Worm (Caenorhabditis elegans) whole organism, L1 larva: ENCODE results near the gene elo-8.
A peak's percentile ranks its signal among the peaks of the same experiment; 100 is the strongest.
"Not testable (repeated sequence)": the region's sequence is repeated elsewhere in the genome, so short reads cannot be mapped to it uniquely, and the experiment has no call there.

Experiments
- C16A3.4 ChIP-seq: fragments of 150-350 bp; optimal IDR thresholded peaks from 2 replicates; lab custom pipeline; 2014; ENCODE audit warnings: missing biosample characterization, missing genetic modification characterization
- alr-1 ChIP-seq: fragments of 200-800 bp; sonication (Bioruptor generic); optimal IDR thresholded peaks from 2 replicates; lab custom pipeline; 2018; ENCODE audit warnings: borderline replicate concordance, mild to moderate bottlenecking, missing genetic modification characterization, missing compliant biosample characterization
- ceh-63 ChIP-seq: fragments of 200-800 bp; sonication (Bioruptor generic); optimal IDR thresholded peaks from 2 replicates; lab custom pipeline; 2018; ENCODE audit warnings: mild to moderate bottlenecking, missing genetic modification characterization, missing compliant biosample characterization
- ceh-8 ChIP-seq: fragments of 200-800 bp; sonication (Bioruptor generic); optimal IDR thresholded peaks from 2 replicates; lab custom pipeline; 2018; ENCODE audit warnings: mild to moderate bottlenecking, missing genetic modification characterization, moderate library complexity, missing compliant biosample characterization
- ceh-82 ChIP-seq, 3 experiments: fragments of 150-350 bp in 1 of 3; sonication (generic microtip) in 2 of 3; optimal IDR thresholded peaks; 2 replicates each; lab custom pipeline; 2014 to 2017; ENCODE audit warnings: missing biosample characterization in 3 of 3, missing genetic modification characterization in 3 of 3
- dsc-1 ChIP-seq: sonication (generic microtip); optimal IDR thresholded peaks from 2 replicates; lab custom pipeline; 2016; ENCODE audit warnings: mild to moderate bottlenecking, missing genetic modification characterization, missing compliant biosample characterization
- efl-1 ChIP-seq, 4 experiments: fragments of 150-350 bp; optimal IDR thresholded peaks in 3 of 4; peaks in 1 of 4; 1 replicate in 1 of 4; 2 replicates in 3 of 4; lab custom pipeline; 2014; ENCODE audit warnings: missing biosample characterization in 2 of 4, missing genetic modification characterization in 2 of 4, missing genetic modification reagents in 2 of 4
- egl-13 ChIP-seq: sonication (generic microtip); optimal IDR thresholded peaks from 2 replicates; lab custom pipeline; 2016; ENCODE audit warnings: missing genotype, missing genetic modification reagents, missing genetic modification characterization, missing compliant biosample characterization
- egl-27 ChIP-seq, 2 experiments: fragments of 150-350 bp in 1 of 2; sonication (generic microtip); optimal IDR thresholded peaks; 3 replicates each; lab custom pipeline; 2017 to 2018; ENCODE audit warnings: missing biosample characterization in 2 of 2, missing genetic modification characterization in 2 of 2, missing genetic modification reagents in 2 of 2
- fkh-10 ChIP-seq: sonication (generic microtip); optimal IDR thresholded peaks from 2 replicates; lab custom pipeline; 2017; ENCODE audit warnings: missing biosample characterization, missing genetic modification reagents, missing genetic modification characterization
- fkh-4 ChIP-seq: sonication (generic microtip); optimal IDR thresholded peaks from 2 replicates; lab custom pipeline; 2016; ENCODE audit warnings: missing compliant biosample characterization, missing genetic modification characterization, borderline replicate concordance
- grh-1 ChIP-seq: fragments of 200-800 bp; sonication (Bioruptor generic); IDR thresholded peaks from 2 replicates; pipeline ENCODE4 v1.3.6; 2022; ENCODE audit warnings: missing genetic modification reagents, missing genetic modification characterization, missing compliant biosample characterization
- hlh-4 ChIP-seq: sonication (generic microtip); optimal IDR thresholded peaks from 2 replicates; lab custom pipeline; 2016; ENCODE audit warnings: mild to moderate bottlenecking, missing genetic modification characterization, missing compliant biosample characterization
- hpl-2 ChIP-seq: fragments of 150-350 bp; optimal IDR thresholded peaks from 2 replicates; lab custom pipeline; 2014; ENCODE audit warnings: missing biosample characterization, missing genetic modification reagents, missing genetic modification characterization
- irx-1 ChIP-seq: sonication (generic microtip); optimal IDR thresholded peaks from 2 replicates; lab custom pipeline; 2016; ENCODE audit warnings: missing genetic modification characterization, missing compliant biosample characterization
- lin-14 ChIP-seq: fragments of 200-800 bp; sonication (Bioruptor generic); optimal IDR thresholded peaks from 2 replicates; lab custom pipeline; 2018; ENCODE audit warnings: mild to moderate bottlenecking, missing genetic modification characterization, moderate library complexity, missing compliant biosample characterization
- lin-15B ChIP-seq: fragments of 150-350 bp; sonication (generic microtip); optimal IDR thresholded peaks from 3 replicates; lab custom pipeline; 2014; ENCODE audit warnings: missing biosample characterization, missing genetic modification characterization
- lin-35 ChIP-seq, 2 experiments: fragments of 150-350 bp; optimal IDR thresholded peaks; 2 replicates each; lab custom pipeline; 2014; ENCODE audit warnings: missing biosample characterization in 2 of 2, missing genetic modification characterization in 2 of 2, missing genetic modification reagents in 2 of 2
- lin-39 ChIP-seq: fragments of 150-350 bp; optimal IDR thresholded peaks from 2 replicates; lab custom pipeline; 2014; ENCODE audit warnings: missing biosample characterization, missing genetic modification reagents, missing genetic modification characterization
- lir-3 ChIP-seq: sonication (generic microtip); optimal IDR thresholded peaks from 2 replicates; lab custom pipeline; 2016; ENCODE audit warnings: mild to moderate bottlenecking, missing genetic modification characterization, moderate library complexity, missing compliant biosample characterization; ENCODE audit not compliant: poor library complexity
- lsy-2 ChIP-seq, 2 experiments: fragments of 150-350 bp; optimal IDR thresholded peaks; 2 replicates each; lab custom pipeline; 2014; ENCODE audit warnings: missing biosample characterization in 2 of 2, missing genetic modification characterization in 2 of 2
- mdl-1 ChIP-seq, 2 experiments: fragments of 150-350 bp; optimal IDR thresholded peaks; 2 replicates each; lab custom pipeline; 2014 to 2017; ENCODE audit warnings: missing biosample characterization in 2 of 2, missing genetic modification characterization in 2 of 2, inconsistent platforms in 1 of 2
- mep-1 ChIP-seq: fragments of 150-350 bp; optimal IDR thresholded peaks from 2 replicates; lab custom pipeline; 2014; ENCODE audit warnings: missing biosample characterization, missing genetic modification characterization
- nhr-11 ChIP-seq: fragments of 150-350 bp; optimal IDR thresholded peaks from 2 replicates; lab custom pipeline; 2014; ENCODE audit warnings: missing biosample characterization, missing genetic modification characterization
- nhr-12 ChIP-seq: sonication (generic microtip); optimal IDR thresholded peaks from 2 replicates; lab custom pipeline; 2017; ENCODE audit warnings: missing biosample characterization, missing genetic modification characterization
- nhr-19 ChIP-seq: fragments of 200-800 bp; sonication (Bioruptor generic); conservative IDR thresholded peaks from 2 replicates; pipeline ENCODE4 v1.3.6; 2022; ENCODE audit warnings: missing genetic modification characterization, missing compliant biosample characterization
- nhr-20 ChIP-seq: sonication (generic microtip); optimal IDR thresholded peaks from 2 replicates; lab custom pipeline; 2016; ENCODE audit warnings: mild to moderate bottlenecking, missing genetic modification characterization, missing compliant biosample characterization
- nhr-28 ChIP-seq: fragments of 150-350 bp; optimal IDR thresholded peaks from 2 replicates; lab custom pipeline; 2014; ENCODE audit warnings: missing biosample characterization, missing genetic modification characterization
- nhr-47 ChIP-seq: sonication (generic microtip); optimal IDR thresholded peaks from 2 replicates; lab custom pipeline; 2016; ENCODE audit warnings: mild to moderate bottlenecking, missing genetic modification characterization, moderate library complexity, missing compliant biosample characterization
- nhr-76 ChIP-seq: sonication (generic microtip); optimal IDR thresholded peaks from 2 replicates; lab custom pipeline; 2017; ENCODE audit warnings: missing biosample characterization, missing genetic modification characterization
- pqm-1 ChIP-seq: sonication (generic microtip); optimal IDR thresholded peaks from 3 replicates; lab custom pipeline; 2017; ENCODE audit warnings: missing biosample characterization, missing genetic modification characterization
- rnt-1 ChIP-seq: sonication (generic microtip); optimal IDR thresholded peaks from 2 replicates; lab custom pipeline; 2016; ENCODE audit warnings: mild to moderate bottlenecking, missing genetic modification characterization, moderate library complexity, missing compliant biosample characterization
- snu-23 ChIP-seq: sonication (generic microtip); optimal IDR thresholded peaks from 2 replicates; lab custom pipeline; 2016; ENCODE audit warnings: missing genetic modification characterization, missing compliant biosample characterization
- unc-62 ChIP-seq: fragments of 150-350 bp; optimal IDR thresholded peaks from 2 replicates; lab custom pipeline; 2014; ENCODE audit warnings: missing biosample characterization, missing genetic modification reagents, missing genetic modification characterization
- xbp-1 ChIP-seq: sonication (generic microtip); optimal IDR thresholded peaks from 2 replicates; lab custom pipeline; 2016; ENCODE audit warnings: missing genetic modification characterization, missing compliant biosample characterization
- zag-1 ChIP-seq: fragments of 150-350 bp; optimal IDR thresholded peaks from 2 replicates; lab custom pipeline; 2014; ENCODE audit warnings: missing biosample characterization, missing genetic modification characterization

elo-8 gene

ce11 chrIII:11224006-11224405 lies 7.9 kb downstream of the elo-8 start, which contains the start of gene Y47D3A.13:
Y47D3A.13 (minus strand) TSS chrIII:11224106.
- not testable (repeated sequence) for TF ChIP-seq nhr-76 (tag; lab: Kevin White, UChicago); lin-39 (tag; lab: Kevin White, UChicago); grh-1 (GFP tag; lab: Robert Waterston, UW)

ce11 chrIII:11221583-11222191 lies 10.2 kb downstream of the elo-8 start:
- TF ChIP-seq unc-62 (GFP tag; lab: Kevin White, UChicago) = no peak
- no peak for TF ChIP-seq hpl-2 (GFP tag; lab: Kevin White, UChicago)
- no peak for TF ChIP-seq lir-3
- no peak for TF ChIP-seq alr-1 (tag; lab: Kevin White, UChicago)
- TF ChIP-seq egl-13 (tag; lab: Kevin White, UChicago) = no peak
- TF ChIP-seq lsy-2 (tag; optimal IDR thresholded peaks at IDR 0.05; lab: Kevin White, UChicago) = no peak
- TF ChIP-seq ceh-63 (GFP tag; lab: Kevin White, UChicago) = no peak
- TF ChIP-seq mdl-1 (tag; optimal IDR thresholded peaks at IDR 0.05; lab: Kevin White, UChicago) = no peak
- no peak for TF ChIP-seq lin-14
- TF ChIP-seq lin-15B (tag; lab: Kevin White, UChicago) = no peak
- TF ChIP-seq, all 84 proteins: peak for 0

ce11 chrIII:11218150-11218841 lies 13.6 kb downstream of the elo-8 start, which contains the start of the genes tbx-34 and wht-8:
tbx-34 (minus strand) TSS chrIII:11218250.
wht-8 (plus strand) TSS chrIII:11218791.
- TF ChIP-seq irx-1 (tag; lab: Kevin White, UChicago) (no peak), nhr-20 (tag; lab: Kevin White, UChicago) (no peak), nhr-28 (no peak), hlh-4 (no peak), lir-3 (no peak), egl-27 (tag; optimal IDR thresholded peaks at IDR 0.05; lab: Kevin White, UChicago) (no peak), alr-1 (tag; lab: Kevin White, UChicago) (no peak)

DNA sequence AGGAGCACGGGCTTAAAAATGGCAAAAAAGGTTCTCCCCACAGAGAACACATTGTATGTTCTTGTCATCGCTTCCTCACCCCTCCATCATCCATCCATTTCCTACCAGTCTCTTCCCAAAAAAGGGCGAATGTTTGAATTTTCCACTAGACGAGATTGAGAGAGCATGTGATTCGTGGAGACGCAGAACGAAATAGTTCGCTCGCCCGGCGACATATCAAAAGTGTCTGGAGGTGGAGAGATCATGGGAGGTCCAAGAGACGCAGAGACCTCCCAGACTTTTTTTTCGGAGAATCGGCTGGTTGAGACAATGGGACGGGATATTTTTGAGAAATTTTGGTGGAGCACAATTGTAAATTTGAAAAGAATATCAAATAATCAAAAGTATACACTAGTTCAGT lies 23.5 kb downstream of the elo-8 start:
- TF ChIP-seq ceh-8 (no peak), efl-1 (optimal IDR thresholded peaks at IDR 0.05; lab: Kevin White, UChicago) (peak in 1 of 2 experiments; percentile 4), efl-1 (GFP tag; optimal IDR thresholded peaks at IDR 0.05 in 1 of 2; lab: Kevin White, UChicago) (no peak)

DNA sequence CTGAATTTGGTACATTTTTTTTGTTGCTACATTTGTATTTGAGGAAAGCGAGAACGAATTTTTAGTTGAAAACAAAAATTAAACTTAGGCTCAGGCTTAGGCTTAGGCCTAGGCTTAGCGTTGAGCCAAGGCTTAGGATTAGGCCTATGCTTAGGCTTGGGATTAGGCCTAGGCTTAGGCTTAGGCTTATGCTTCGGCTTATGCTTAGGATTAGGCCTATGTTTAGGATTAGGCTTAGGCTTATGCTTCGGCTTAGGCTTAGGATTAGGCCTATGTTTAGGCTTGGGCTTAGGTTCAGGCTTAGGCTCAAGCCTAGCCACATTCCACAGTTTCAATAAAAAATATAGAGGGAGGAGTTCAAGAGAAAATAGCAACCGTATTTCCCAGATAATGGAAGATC lies 24.0 kb downstream of the elo-8 start:
- TF ChIP-seq C16A3.4 (tag; lab: Kevin White, UChicago) (no peak), efl-1 (optimal IDR thresholded peaks at IDR 0.05; lab: Kevin White, UChicago) (no peak), efl-1 (GFP tag; optimal IDR thresholded peaks at IDR 0.05 in 1 of 2; lab: Kevin White, UChicago) (peak in 1 of 2 experiments; percentile 49)
- TF ChIP-seq, all 84 proteins: peak for 1

- no peak for TF ChIP-seq zag-1 (tag; lab: Kevin White, UChicago)
- TF ChIP-seq fkh-4 (tag; lab: Kevin White, UChicago) = peak; percentile 23
- peak; percentile 60 for TF ChIP-seq dsc-1 (tag; lab: Kevin White, UChicago)
These were observed 25.0 kb downstream of the elo-8 start for ce11 chrIII:11206875-11207274.

DNA sequence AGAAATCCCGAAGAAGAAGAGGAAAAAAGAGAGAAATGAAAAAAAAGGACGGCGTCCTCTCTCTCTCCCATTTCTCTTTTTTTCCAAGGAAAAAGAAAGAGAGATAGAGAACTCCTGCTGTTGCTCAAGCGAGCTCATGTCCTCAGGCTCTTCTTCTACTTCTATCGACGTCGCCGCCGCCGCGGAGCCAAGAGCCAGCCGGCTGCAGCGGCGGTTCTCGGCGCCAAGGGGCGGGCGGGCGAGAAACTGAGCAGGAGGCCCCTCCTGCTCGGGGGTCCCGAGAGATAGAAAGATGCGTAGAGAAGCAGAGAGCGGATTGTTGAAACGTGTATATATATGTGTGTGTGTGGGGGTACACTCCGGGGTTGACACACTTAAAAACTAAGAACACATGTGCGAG lies 28.9 kb downstream of the elo-8 start:
- TF ChIP-seq nhr-47 (peak; percentile 26), fkh-10 (GFP tag; lab: Kevin White, UChicago) (peak; percentile 19), xbp-1 (tag; lab: Kevin White, UChicago) (peak; percentile 4), efl-1 (optimal IDR thresholded peaks at IDR 0.05; lab: Kevin White, UChicago) (peak in 1 of 2 experiments; percentile 7), efl-1 (GFP tag; optimal IDR thresholded peaks at IDR 0.05 in 1 of 2; lab: Kevin White, UChicago) (peak in 1 of 2 experiments; percentile 11), nhr-12 (tag; lab: Kevin White, UChicago) (no peak), nhr-11 (tag; lab: Kevin White, UChicago) (no peak), snu-23 (peak; percentile 21), rnt-1 (tag; lab: Kevin White, UChicago) (peak; percentile 30), pqm-1 (no peak), nhr-28 (no peak), nhr-76 (tag; lab: Kevin White, UChicago) (no peak), lin-35 (GFP tag; optimal IDR thresholded peaks at IDR 0.05; lab: Kevin White, UChicago) (peak in 1 of 2 experiments; percentile 37), ceh-82 (tag; optimal IDR thresholded peaks at IDR 0.05; lab: Kevin White, UChicago) (peak in 1 of 3 experiments; percentile 55), nhr-19 (no peak), lsy-2 (tag; optimal IDR thresholded peaks at IDR 0.05; lab: Kevin White, UChicago) (peak in 1 of 2 experiments; percentile 49), mep-1 (tag; lab: Kevin White, UChicago) (peak; percentile 7)
